Fruit fly (Drosophila melanogaster): Measurements from ENCODE around the gene CG31457.
A peak's percentile ranks its signal among the peaks of the same experiment; 100 is the strongest.

Gene CG31457

dm6 chr3R:23173393-23173981 lies 45.7 kb upstream of the CG31457 start, which contains the start of gene CG46310 (continued):
- TF ChIP-seq ash1 (GFP tag; optimal IDR thresholded peaks at IDR 0.05) (peak; percentile 29), CG2129 (GFP tag; IDR thresholded peaks at IDR 0.05; ENCODE audit: partially characterized antibody) (no peak), CG18011 (GFP tag; optimal IDR thresholded peaks at IDR 0.05) (no peak), D (optimal IDR thresholded peaks at IDR 0.05) (no peak), D (GFP tag; optimal IDR thresholded peaks at IDR 0.05) (peak; percentile 55), Ets97D (GFP tag; optimal IDR thresholded peaks at IDR 0.05) (no peak), dm (GFP tag; optimal IDR thresholded peaks at IDR 0.05) (no peak), CG15696 (tag; optimal IDR thresholded peaks at IDR 0.05) (peak; percentile 1), CG31388 (GFP tag; optimal IDR thresholded peaks at IDR 0.05) (no peak), Scr (GFP tag; IDR thresholded peaks at IDR 0.05; ENCODE audit: partially characterized antibody) (peak; percentile 35; the same call in 1 of the 2 replicates), CG12104 (GFP tag; optimal IDR thresholded peaks at IDR 0.05) (peak; percentile 33), CG1792 (GFP tag; optimal IDR thresholded peaks at IDR 0.05) (no peak), gem (tag; optimal IDR thresholded peaks at IDR 0.05) (peak; percentile 90), Hand (GFP tag; optimal IDR thresholded peaks at IDR 0.05) (peak; percentile 75), Opbp (GFP tag; IDR thresholded peaks at IDR 0.05; ENCODE audit: partially characterized antibody) (peak; percentile 20; the same call in 1 of the 3 replicates), vnd (GFP tag; IDR thresholded peaks at IDR 0.05; ENCODE audit: partially characterized antibody) (no peak), CG11085 (GFP tag; IDR thresholded peaks at IDR 0.05) (peak; percentile 51; the same call in 1 of the 2 replicates), trh (GFP tag; optimal IDR thresholded peaks at IDR 0.05) (no peak), CG11398 (GFP tag; optimal IDR thresholded peaks at IDR 0.05) (no peak), ERR (GFP tag; optimal IDR thresholded peaks at IDR 0.05) (peak; percentile 13), CG10959 (GFP tag; IDR thresholded peaks at IDR 0.05) (peak; percentile 53; the same call in 1 of the 2 replicates), CG3065 (GFP tag; optimal IDR thresholded peaks at IDR 0.05) (no peak), amos (GFP tag; IDR thresholded peaks at IDR 0.05; ENCODE audit: partially characterized antibody) (no peak; the same call in 1 of the 2 replicates), seq (GFP tag; IDR thresholded peaks at IDR 0.05) (peak; percentile 43; the same call in 1 of the 2 replicates), CG6813 (GFP tag; optimal IDR thresholded peaks at IDR 0.05) (peak; percentile 69), CG9817 (tag; optimal IDR thresholded peaks at IDR 0.05) (peak; percentile 60), Kr (GFP tag; optimal IDR thresholded peaks at IDR 0.05) (no peak), lbe (GFP tag; optimal IDR thresholded peaks at IDR 0.05) (peak; percentile 91), E2f1 (GFP tag; IDR thresholded peaks at IDR 0.05) (peak; percentile 84), salm (tag; optimal IDR thresholded peaks at IDR 0.05) (peak; percentile 52), p53 (GFP tag; optimal IDR thresholded peaks at IDR 0.05) (no peak), Six4 (GFP tag; optimal IDR thresholded peaks at IDR 0.05) (peak; percentile 44), twi (tag; optimal IDR thresholded peaks at IDR 0.05) (no peak), insv (GFP tag; optimal IDR thresholded peaks at IDR 0.05) (no peak), CG3995 (GFP tag; optimal IDR thresholded peaks at IDR 0.05) (no peak), pb (GFP tag; optimal IDR thresholded peaks at IDR 0.05) (peak; percentile 1), Usf (GFP tag; optimal IDR thresholded peaks at IDR 0.05) (peak; percentile 34), CG10979 (tag; optimal IDR thresholded peaks at IDR 0.05) (peak; percentile 60), cwo (GFP tag; optimal IDR thresholded peaks at IDR 0.05) (peak; percentile 70), Trl (optimal IDR thresholded peaks at IDR 0.05) (peak; percentile 57 to 89), Trl (GFP tag; optimal IDR thresholded peaks at IDR 0.05) (no peak), toy (GFP tag; IDR thresholded peaks at IDR 0.05) (peak; percentile 74), CG10543 (GFP tag; optimal IDR thresholded peaks at IDR 0.05) (peak; percentile 62), CG18764 (GFP tag; optimal IDR thresholded peaks at IDR 0.05) (peak; percentile 44), org-1 (GFP tag; optimal IDR thresholded peaks at IDR 0.05) (peak; percentile 74), abd-A (tag; optimal IDR thresholded peaks at IDR 0.05) (no peak), CG7271 (tag; optimal IDR thresholded peaks at IDR 0.05) (no peak), Dref (GFP tag; IDR thresholded peaks at IDR 0.05) (no peak; the same call in 1 of the 2 replicates), CG16863 (GFP tag; optimal IDR thresholded peaks at IDR 0.05) (no peak), lmd (GFP tag; IDR thresholded peaks at IDR 0.05) (peak; percentile 89)
